Fruit fly (Drosophila melanogaster) whole organism, embryonic: ENCODE results near the gene CG15362.
A peak's percentile ranks its signal among the peaks of the same experiment; 100 is the strongest.

Experiments
- Adf1 ChIP-seq: fragments of 200-800 bp; sonication (Bioruptor generic); IDR thresholded peaks from 2 replicates; pipeline ENCODE4 v1.3.6; 2022; ENCODE audit warnings: missing biosample characterization, missing genetic modification characterization
- Antp ChIP-seq: fragments of 200-800 bp; sonication (Bioruptor generic); optimal IDR thresholded peaks from 3 replicates; lab custom pipeline; 2016; ENCODE audit warnings: missing biosample characterization, missing genetic modification characterization
- Bdp1 ChIP-seq: fragments of 200-800 bp; sonication (Bioruptor generic); optimal IDR thresholded peaks from 3 replicates; lab custom pipeline; 2016; ENCODE audit warnings: missing biosample characterization, missing genetic modification characterization
- CG1024 ChIP-seq: fragments of 200-800 bp; sonication (Bioruptor generic); IDR thresholded peaks from 2 replicates; pipeline ENCODE4 v1.3.6; 2022; ENCODE audit warnings: missing biosample characterization, missing genetic modification characterization
- CG11247 ChIP-seq: fragments of 200-800 bp; sonication (Bioruptor generic); IDR thresholded peaks from 2 replicates; pipeline ENCODE4 v1.3.6; 2022; ENCODE audit warnings: missing biosample characterization, missing genetic modification characterization
- CG11504 ChIP-seq: fragments of 200-800 bp; sonication (Bioruptor generic); optimal IDR thresholded peaks from 3 replicates; lab custom pipeline; 2019; ENCODE audit warnings: missing biosample characterization, mild to moderate bottlenecking, missing genetic modification characterization, moderate library complexity
- CG11723 ChIP-seq: fragments of 200-800 bp; sonication (Bioruptor generic); optimal IDR thresholded peaks from 2 replicates; lab custom pipeline; 2017; ENCODE audit warnings: missing biosample characterization, mild to moderate bottlenecking, missing genetic modification characterization
- CG12942 ChIP-seq: fragments of 200-800 bp; sonication (Bioruptor generic); optimal IDR thresholded peaks from 3 replicates; lab custom pipeline; 2016; ENCODE audit warnings: missing biosample characterization, missing genetic modification characterization
- CG13624 ChIP-seq: fragments of 200-800 bp; sonication (Bioruptor generic); optimal IDR thresholded peaks from 2 replicates; lab custom pipeline; 2016; ENCODE audit warnings: missing biosample characterization, missing genetic modification characterization
- CG1647 ChIP-seq: fragments of 200-800 bp; sonication (Bioruptor generic); optimal IDR thresholded peaks from 3 replicates; lab custom pipeline; 2016; ENCODE audit warnings: missing biosample characterization, missing genetic modification characterization
- CG2116 ChIP-seq: fragments of 200-800 bp; sonication (Bioruptor generic); optimal IDR thresholded peaks from 3 replicates; lab custom pipeline; 2018; ENCODE audit warnings: missing biosample characterization, mild to moderate bottlenecking, missing genetic modification characterization
- CG32767 ChIP-seq: fragments of 200-800 bp; sonication (Bioruptor generic); IDR thresholded peaks from 2 replicates; pipeline ENCODE4 v1.3.6; 2022; ENCODE audit warnings: missing biosample characterization, missing genetic modification characterization
- CG32772 ChIP-seq: fragments of 200-800 bp; sonication (Bioruptor generic); IDR thresholded peaks from 2 replicates; pipeline ENCODE4 v1.3.6; 2022; ENCODE audit warnings: missing biosample characterization, missing genetic modification characterization
- CG3847 ChIP-seq: fragments of 200-800 bp; sonication (Bioruptor generic); IDR thresholded peaks from 2 replicates; pipeline ENCODE4 v1.3.6; 2022; ENCODE audit warnings: missing biosample characterization, missing genetic modification characterization
- CG4820 ChIP-seq: fragments of 200-800 bp; sonication (Bioruptor generic); optimal IDR thresholded peaks from 3 replicates; lab custom pipeline; 2016; ENCODE audit warnings: missing biosample characterization, missing genetic modification characterization
- CG6813 ChIP-seq: fragments of 200-800 bp; sonication (Bioruptor generic); optimal IDR thresholded peaks from 2 replicates; lab custom pipeline; 2017; ENCODE audit warnings: missing biosample characterization, missing genetic modification characterization, mild to moderate bottlenecking, moderate library complexity, missing genetic modification reagents
- CG8089 ChIP-seq: fragments of 200-800 bp; sonication (Bioruptor generic); optimal IDR thresholded peaks from 3 replicates; lab custom pipeline; 2016; ENCODE audit warnings: missing biosample characterization, missing genetic modification characterization
- CG8388 ChIP-seq: fragments of 200-800 bp; sonication (Bioruptor generic); optimal IDR thresholded peaks from 2 replicates; lab custom pipeline; 2019; ENCODE audit warnings: missing biosample characterization, mild to moderate bottlenecking, missing genetic modification characterization, moderate library complexity
- CG8478 ChIP-seq: fragments of >200 bp; optimal IDR thresholded peaks from 2 replicates; lab custom pipeline; 2018
- CG8924 ChIP-seq: fragments of 200-800 bp; optimal IDR thresholded peaks from 3 replicates; lab custom pipeline; 2019; ENCODE audit warnings: missing biosample characterization, mild to moderate bottlenecking, missing genetic modification characterization, moderate library complexity
- CG9437 ChIP-seq: fragments of 200-800 bp; sonication (Bioruptor generic); optimal IDR thresholded peaks from 2 replicates; lab custom pipeline; 2018; ENCODE audit warnings: missing biosample characterization, mild to moderate bottlenecking, missing genetic modification characterization
- CTCF ChIP-seq: fragments of 200-800 bp; sonication (Bioruptor generic); optimal IDR thresholded peaks from 2 replicates; lab custom pipeline; 2017; ENCODE audit warnings: missing biosample characterization, mild to moderate bottlenecking, missing genetic modification characterization, moderate library complexity
- Dad ChIP-seq: fragments of 200-800 bp; sonication (Bioruptor generic); optimal IDR thresholded peaks from 3 replicates; lab custom pipeline; 2016; ENCODE audit warnings: missing biosample characterization, missing genetic modification characterization
- Dfd ChIP-seq, 2 experiments: fragments of >200 bp; optimal IDR thresholded peaks; 2 replicates each; lab custom pipeline; 2017; ENCODE audit warnings: missing biosample characterization in 2 of 2, missing genetic modification characterization in 2 of 2
- E2f2 ChIP-seq: fragments of 200-800 bp; sonication (Bioruptor generic); IDR thresholded peaks from 2 replicates; pipeline ENCODE4 v1.3.6; 2022; ENCODE audit warnings: missing biosample characterization, missing genetic modification characterization
- H15 ChIP-seq: fragments of 200-800 bp; sonication (Bioruptor generic); IDR thresholded peaks from 3 replicates; pipeline ENCODE4 v1.3.6; 2022; ENCODE audit warnings: missing biosample characterization, missing genetic modification characterization
- Hey ChIP-seq: fragments of 200-800 bp; sonication (Bioruptor generic); optimal IDR thresholded peaks from 3 replicates; lab custom pipeline; 2018; ENCODE audit warnings: missing biosample characterization, mild to moderate bottlenecking, missing genetic modification characterization
- Hr78 ChIP-seq, 2 experiments: fragments of 200-800 bp in 1 of 2; fragments of >200 bp in 1 of 2; sonication (Bioruptor generic) in 1 of 2; optimal IDR thresholded peaks; 2 replicates each; lab custom pipeline; 2017 to 2019; ENCODE audit warnings: missing biosample characterization in 2 of 2, missing genetic modification characterization in 2 of 2, mild to moderate bottlenecking in 1 of 2, moderate library complexity in 1 of 2
- Kr ChIP-seq: fragments of 200-800 bp; sonication (Bioruptor generic); optimal IDR thresholded peaks from 2 replicates; lab custom pipeline; 2017; ENCODE audit warnings: missing biosample characterization, mild to moderate bottlenecking, missing genetic modification characterization
- MESR4 ChIP-seq: fragments of 200-800 bp; sonication (Bioruptor generic); optimal IDR thresholded peaks from 2 replicates; lab custom pipeline; 2018; ENCODE audit warnings: missing biosample characterization, mild to moderate bottlenecking, missing genetic modification characterization, moderate library complexity
- Meics ChIP-seq: fragments of 200-800 bp; sonication (Bioruptor generic); optimal IDR thresholded peaks from 2 replicates; lab custom pipeline; 2017; ENCODE audit warnings: missing biosample characterization, mild to moderate bottlenecking, missing genetic modification characterization
- NC2α ChIP-seq: fragments of 200-800 bp; sonication (Bioruptor generic); optimal IDR thresholded peaks from 2 replicates; lab custom pipeline; 2016; ENCODE audit warnings: missing biosample characterization, missing genetic modification characterization
- YL-1 ChIP-seq: fragments of 200-800 bp; sonication (Bioruptor generic); optimal IDR thresholded peaks from 3 replicates; lab custom pipeline; 2017; ENCODE audit warnings: missing biosample characterization, mild to moderate bottlenecking, missing genetic modification characterization
- chm ChIP-seq: fragments of 200-800 bp; sonication (Bioruptor generic); IDR thresholded peaks from 2 replicates; pipeline ENCODE4 v1.3.6; 2022; ENCODE audit warnings: missing biosample characterization, missing genetic modification characterization
- dmrt99B ChIP-seq: fragments of 200-800 bp; sonication (Bioruptor generic); optimal IDR thresholded peaks from 2 replicates; lab custom pipeline; 2018; ENCODE audit warnings: missing biosample characterization, mild to moderate bottlenecking, missing genetic modification characterization, moderate library complexity
- ewg ChIP-seq: fragments of 200-800 bp; sonication (Bioruptor generic); optimal IDR thresholded peaks from 3 replicates; lab custom pipeline; 2017; ENCODE audit warnings: mild to moderate bottlenecking, missing biosample characterization, missing genetic modification reagents, missing genetic modification characterization
- exex ChIP-seq: fragments of 200-800 bp; sonication (Bioruptor generic); optimal IDR thresholded peaks from 4 replicates; lab custom pipeline; 2018; ENCODE audit warnings: missing biosample characterization, mild to moderate bottlenecking, missing genetic modification characterization, moderate library complexity
- eyg ChIP-seq: fragments of 200-800 bp; sonication (Bioruptor generic); optimal IDR thresholded peaks from 3 replicates; lab custom pipeline; 2016; ENCODE audit warnings: missing biosample characterization, missing genetic modification characterization
- fd3F ChIP-seq: fragments of 200-800 bp; sonication (Bioruptor generic); optimal IDR thresholded peaks from 2 replicates; lab custom pipeline; 2018; ENCODE audit warnings: missing biosample characterization, mild to moderate bottlenecking, missing genetic modification characterization, moderate library complexity
- fd96Cb ChIP-seq: fragments of 200-800 bp; sonication (Bioruptor generic); optimal IDR thresholded peaks from 2 replicates; lab custom pipeline; 2018; ENCODE audit warnings: missing biosample characterization, mild to moderate bottlenecking, missing genetic modification characterization, moderate library complexity
- fru ChIP-seq: fragments of >200 bp; optimal IDR thresholded peaks from 2 replicates; lab custom pipeline; 2017
- hbn ChIP-seq: fragments of 200-800 bp; sonication (Bioruptor generic); IDR thresholded peaks from 2 replicates; pipeline ENCODE4 v1.3.6; 2022; ENCODE audit warnings: missing biosample characterization, missing genetic modification characterization; ENCODE audit not compliant: partially characterized antibody
- inv ChIP-seq: fragments of 200-800 bp; sonication (Bioruptor generic); IDR thresholded peaks from 2 replicates; pipeline ENCODE4 v1.3.6; 2022; ENCODE audit warnings: missing biosample characterization, missing genetic modification characterization; ENCODE audit not compliant: partially characterized antibody
- ken ChIP-seq: fragments of 200-800 bp; sonication (Bioruptor generic); IDR thresholded peaks from 3 replicates; pipeline ENCODE4 v1.3.6; 2022; ENCODE audit warnings: missing biosample characterization, missing genetic modification characterization
- nau ChIP-seq: fragments of 200-800 bp; sonication (Bioruptor generic); optimal IDR thresholded peaks from 3 replicates; lab custom pipeline; 2017; ENCODE audit warnings: missing biosample characterization, mild to moderate bottlenecking, missing genetic modification characterization, missing genetic modification reagents
- nom ChIP-seq: fragments of 200-800 bp; sonication (Bioruptor generic); optimal IDR thresholded peaks from 2 replicates; lab custom pipeline; 2017; ENCODE audit warnings: missing biosample characterization, missing genetic modification characterization, mild to moderate bottlenecking, moderate library complexity, missing genetic modification reagents
- odd ChIP-seq: fragments of 200-800 bp; sonication (Bioruptor generic); optimal IDR thresholded peaks from 2 replicates; lab custom pipeline; 2017; ENCODE audit warnings: missing biosample characterization, mild to moderate bottlenecking, missing genetic modification characterization
- pros ChIP-seq: fragments of 200-800 bp; sonication (Bioruptor generic); optimal IDR thresholded peaks from 3 replicates; lab custom pipeline; 2019; ENCODE audit warnings: missing biosample characterization, mild to moderate bottlenecking, missing genetic modification characterization, moderate library complexity
- slp2 ChIP-seq: fragments of 200-800 bp; sonication (Bioruptor generic); optimal IDR thresholded peaks from 2 replicates; lab custom pipeline; 2016; ENCODE audit warnings: missing biosample characterization, missing genetic modification characterization
- sug ChIP-seq: fragments of 200-800 bp; optimal IDR thresholded peaks from 2 replicates; lab custom pipeline; 2019; ENCODE audit warnings: missing biosample characterization, mild to moderate bottlenecking, missing genetic modification characterization, moderate library complexity
- usp ChIP-seq: fragments of >200 bp; optimal IDR thresholded peaks from 2 replicates; lab custom pipeline; 2017; ENCODE audit warnings: missing biosample characterization, missing genetic modification characterization
- zen2 ChIP-seq: fragments of 200-800 bp; sonication (Bioruptor generic); IDR thresholded peaks from 3 replicates; pipeline ENCODE4 v1.3.6; 2022; ENCODE audit warnings: missing biosample characterization, missing genetic modification characterization; ENCODE audit not compliant: partially characterized antibody

The CG15362 gene

DNA sequence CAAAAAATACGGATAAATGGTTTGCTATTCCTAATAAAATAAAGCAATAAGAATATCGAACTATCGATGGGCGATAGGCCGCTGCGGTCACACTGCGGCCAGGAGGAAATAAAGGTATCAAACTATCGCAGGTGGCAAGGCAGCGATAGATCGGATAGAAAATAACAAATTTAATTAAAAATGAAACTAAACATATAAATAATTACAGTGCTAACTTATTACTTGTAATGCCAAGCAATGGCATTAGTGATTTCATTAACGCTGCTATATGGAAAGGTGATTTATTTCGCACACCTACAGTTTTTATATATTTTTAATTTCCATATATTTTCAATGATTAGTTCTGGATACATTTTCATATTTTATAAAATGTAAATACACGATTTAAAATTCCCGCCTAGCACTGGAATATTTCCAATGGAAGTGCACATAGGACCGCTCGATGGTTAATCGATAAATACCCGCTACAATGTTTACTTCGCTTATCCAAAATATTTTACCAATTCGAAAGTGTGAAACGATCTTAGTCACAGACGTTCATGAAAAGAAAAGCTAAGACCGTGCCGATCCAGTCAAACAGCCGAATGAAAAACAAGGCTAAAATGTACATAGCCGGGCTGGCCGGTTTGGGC, at the start of gene CG15362, which contains the start of gene CG15356 (continued):
- TF ChIP-seq YL-1 (GFP tag; lab: Kevin White, UChicago) (peak; percentile 41), Bdp1 (GFP tag; lab: Kevin White, UChicago) (peak; percentile 2), CTCF (GFP tag; lab: Kevin White, UChicago) (peak; percentile 17), inv (peak; percentile 99), CG8388 (no peak), CG32767 (GFP tag; lab: Robert Waterston, UW) (no peak), eyg (GFP tag; lab: Kevin White, UChicago) (no peak), NC2α (GFP tag; lab: Kevin White, UChicago) (no peak), nau (GFP tag; lab: Kevin White, UChicago) (no peak), fd96Cb (no peak), CG11504 (no peak), hbn (peak; percentile 98), dmrt99B (tag; lab: Kevin White, UChicago) (no peak), CG11723 (GFP tag; lab: Kevin White, UChicago) (no peak), Dad (no peak), CG8089 (GFP tag; lab: Kevin White, UChicago) (no peak), sug (peak; percentile 45), Hr78 (GFP tag; optimal IDR thresholded peaks at IDR 0.05; lab: Kevin White, UChicago) (no peak), ken (GFP tag; lab: Robert Waterston, UW) (no peak), fru (no peak), Antp (GFP tag; lab: Kevin White, UChicago) (no peak), CG8478 (lab: Kevin White, UChicago) (no peak), zen2 (GFP tag; lab: Robert Waterston, UW) (peak; percentile 98), E2f2 (GFP tag; lab: Robert Waterston, UW) (peak; percentile 73), CG9437 (GFP tag; lab: Kevin White, UChicago) (no peak), CG6813 (GFP tag; lab: Kevin White, UChicago) (no peak), CG1647 (GFP tag; lab: Kevin White, UChicago) (peak; percentile 20), CG13624 (GFP tag; lab: Kevin White, UChicago) (no peak), Adf1 (peak; percentile 25; the same call in 1 of the 2 replicates), CG8924 (tag; lab: Kevin White, UChicago) (peak; percentile 31), exex (tag; lab: Kevin White, UChicago) (no peak), CG1024 (GFP tag; lab: Robert Waterston, UW) (no peak), odd (GFP tag; lab: Kevin White, UChicago) (no peak), CG12942 (GFP tag; lab: Kevin White, UChicago) (no peak), CG32772 (GFP tag; lab: Robert Waterston, UW) (no peak), CG2116 (GFP tag; lab: Kevin White, UChicago) (peak; percentile 80), usp (GFP tag; lab: Kevin White, UChicago) (no peak), nom (GFP tag; lab: Kevin White, UChicago) (no peak), CG3847 (peak; percentile 48), ewg (GFP tag; lab: Kevin White, UChicago) (no peak), Dfd (GFP tag; optimal IDR thresholded peaks at IDR 0.05; lab: Kevin White, UChicago) (no peak), CG4820 (GFP tag; lab: Kevin White, UChicago) (no peak), pros (GFP tag; lab: Kevin White, UChicago) (no peak), CG11247 (GFP tag; lab: Robert Waterston, UW) (no peak), MESR4 (GFP tag; lab: Kevin White, UChicago) (no peak), Hey (no peak), Kr (GFP tag; lab: Kevin White, UChicago) (no peak), fd3F (GFP tag; lab: Kevin White, UChicago) (no peak), chm (GFP tag; lab: Robert Waterston, UW) (no peak), Meics (GFP tag; lab: Kevin White, UChicago) (peak; percentile 56), H15 (GFP tag; lab: Robert Waterston, UW) (no peak; the same call in 2 of the 3 replicates), slp2 (GFP tag; lab: Kevin White, UChicago) (no peak)
